Fruit fly (Drosophila melanogaster): ENCODE measurements around the gene bou.

bou gene

dm6 chrX:6983500-6984320, 2.6 kb upstream of the bou start:
- no peak for TF ChIP-seq h (optimal IDR thresholded peaks at IDR 0.05)
- TF ChIP-seq Sin3A (optimal IDR thresholded peaks at IDR 0.05): no peak
- no peak for TF ChIP-seq insv (optimal IDR thresholded peaks at IDR 0.05)
- TF ChIP-seq psq (optimal IDR thresholded peaks at IDR 0.05): no peak
- no peak for TF ChIP-seq ttk (optimal IDR thresholded peaks at IDR 0.05)
- no peak for TF ChIP-seq Myc (optimal IDR thresholded peaks at IDR 0.05)

dm6 chrX:6985182-6985851, 969 bp upstream of the bou start:
- TF ChIP-seq ttk (optimal IDR thresholded peaks at IDR 0.05): no peak
- no peak for TF ChIP-seq psq (optimal IDR thresholded peaks at IDR 0.05)
- TF ChIP-seq Sin3A (optimal IDR thresholded peaks at IDR 0.05): no peak
- no peak for TF ChIP-seq insv (optimal IDR thresholded peaks at IDR 0.05)
- no peak for TF ChIP-seq h (optimal IDR thresholded peaks at IDR 0.05)
- TF ChIP-seq Myc (optimal IDR thresholded peaks at IDR 0.05): no peak

- TF ChIP-seq insv (optimal IDR thresholded peaks at IDR 0.05) (no peak), Myc (optimal IDR thresholded peaks at IDR 0.05) (no peak), h (optimal IDR thresholded peaks at IDR 0.05) (no peak), psq (optimal IDR thresholded peaks at IDR 0.05) (no peak), Sin3A (optimal IDR thresholded peaks at IDR 0.05) (no peak), ttk (optimal IDR thresholded peaks at IDR 0.05) (no peak)
These were observed 805 bp downstream of the bou start for dm6 chrX:6987091-6987490.

dm6 chrX:6988082-6988481, 1.8 kb downstream of the bou start:
- TF ChIP-seq psq (optimal IDR thresholded peaks at IDR 0.05): no peak
- no peak for TF ChIP-seq h (optimal IDR thresholded peaks at IDR 0.05)
- no peak for TF ChIP-seq ttk (optimal IDR thresholded peaks at IDR 0.05)
- TF ChIP-seq Sin3A (optimal IDR thresholded peaks at IDR 0.05): no peak
- no peak for TF ChIP-seq insv (optimal IDR thresholded peaks at IDR 0.05)
- TF ChIP-seq Myc (optimal IDR thresholded peaks at IDR 0.05): no peak

dm6 chrX:6988632-6989338, 2.5 kb downstream of the bou start:
- TF ChIP-seq h (optimal IDR thresholded peaks at IDR 0.05): no peak
- no peak for TF ChIP-seq Myc (optimal IDR thresholded peaks at IDR 0.05)
- no peak for TF ChIP-seq psq (optimal IDR thresholded peaks at IDR 0.05)
- no peak for TF ChIP-seq Sin3A (optimal IDR thresholded peaks at IDR 0.05)

dm6 chrX:6990105-6990504, 3.8 kb downstream of the bou start:
- TF ChIP-seq insv (optimal IDR thresholded peaks at IDR 0.05): no peak
- no peak for TF ChIP-seq psq (optimal IDR thresholded peaks at IDR 0.05)
- no peak for TF ChIP-seq h (optimal IDR thresholded peaks at IDR 0.05)
- no peak for TF ChIP-seq ttk (optimal IDR thresholded peaks at IDR 0.05)
- no peak for TF ChIP-seq Myc (optimal IDR thresholded peaks at IDR 0.05)
- no peak for TF ChIP-seq Sin3A (optimal IDR thresholded peaks at IDR 0.05)

dm6 chrX:6991286-6991685, 5.0 kb downstream of the bou start, which contains the start of gene ogre:
Gene ogre (minus strand): TSS chrX:6991318.
- no peak for TF ChIP-seq ttk (optimal IDR thresholded peaks at IDR 0.05)
- TF ChIP-seq Myc (optimal IDR thresholded peaks at IDR 0.05): no peak
- no peak for TF ChIP-seq Sin3A (optimal IDR thresholded peaks at IDR 0.05)
- no peak for TF ChIP-seq insv (optimal IDR thresholded peaks at IDR 0.05)

- no peak for TF ChIP-seq insv (optimal IDR thresholded peaks at IDR 0.05)
- TF ChIP-seq psq (optimal IDR thresholded peaks at IDR 0.05): no peak
- no peak for TF ChIP-seq h (optimal IDR thresholded peaks at IDR 0.05)
- TF ChIP-seq ttk (optimal IDR thresholded peaks at IDR 0.05): no peak
- TF ChIP-seq Myc (optimal IDR thresholded peaks at IDR 0.05): no peak
- TF ChIP-seq Sin3A (optimal IDR thresholded peaks at IDR 0.05): no peak
These were observed 7.1 kb downstream of the bou start, which contains the start of gene Inx7 for dm6 chrX:6993350-6993749. Gene Inx7 (minus strand): TSS chrX:6993612.

- no peak for TF ChIP-seq h (optimal IDR thresholded peaks at IDR 0.05)
- no peak for TF ChIP-seq Sin3A (optimal IDR thresholded peaks at IDR 0.05)
- TF ChIP-seq ttk (optimal IDR thresholded peaks at IDR 0.05): no peak
- no peak for TF ChIP-seq Myc (optimal IDR thresholded peaks at IDR 0.05)
- TF ChIP-seq psq (optimal IDR thresholded peaks at IDR 0.05): no peak
- TF ChIP-seq insv (optimal IDR thresholded peaks at IDR 0.05): no peak
These were observed 7.5 kb downstream of the bou start for dm6 chrX:6993753-6994152.

- TF ChIP-seq ttk (optimal IDR thresholded peaks at IDR 0.05): no peak
- no peak for TF ChIP-seq h (optimal IDR thresholded peaks at IDR 0.05)
- no peak for TF ChIP-seq psq (optimal IDR thresholded peaks at IDR 0.05)
- no peak for TF ChIP-seq Sin3A (optimal IDR thresholded peaks at IDR 0.05)
- no peak for TF ChIP-seq insv (optimal IDR thresholded peaks at IDR 0.05)
- TF ChIP-seq Myc (optimal IDR thresholded peaks at IDR 0.05): no peak
These were observed 8.3 kb downstream of the bou start for dm6 chrX:6994473-6995179.

dm6 chrX:6995258-6995657, 9.0 kb downstream of the bou start:
- TF ChIP-seq insv (optimal IDR thresholded peaks at IDR 0.05) (no peak), Myc (optimal IDR thresholded peaks at IDR 0.05) (no peak), Sin3A (optimal IDR thresholded peaks at IDR 0.05) (no peak), psq (optimal IDR thresholded peaks at IDR 0.05) (no peak), h (optimal IDR thresholded peaks at IDR 0.05) (no peak), ttk (optimal IDR thresholded peaks at IDR 0.05) (no peak)

Measured in Kc167 (cell line).